Worm (Caenorhabditis elegans): ENCODE data around the gene F08D12.12.

DNA sequence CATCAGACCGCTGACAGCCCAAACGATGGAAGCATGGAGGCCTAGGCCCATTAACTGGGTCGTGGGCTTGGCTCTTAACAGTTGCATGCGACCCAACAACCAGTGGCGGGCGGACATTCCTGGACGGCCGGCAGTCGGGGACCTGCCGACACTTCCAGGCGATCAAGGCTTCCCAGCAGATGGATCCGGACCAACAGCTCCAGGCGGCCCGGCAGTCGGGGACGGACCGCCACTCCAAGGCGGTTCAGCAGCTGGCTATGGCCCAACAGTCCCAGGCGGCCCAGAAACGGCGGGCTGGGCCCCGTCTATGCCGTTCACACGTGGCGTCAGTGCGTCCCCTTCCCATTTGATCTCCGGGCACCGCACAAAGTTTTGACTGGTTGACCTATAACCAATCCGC lies 45.5 kb downstream of the F08D12.12 start:
- TF ChIP-seq ceh-82 (tag; optimal IDR thresholded peaks at IDR 0.05), result no peak
- no peak for TF ChIP-seq zag-1 (tag; optimal IDR thresholded peaks at IDR 0.05)
- TF ChIP-seq nhr-23 (tag; optimal IDR thresholded peaks at IDR 0.05), result no peak
- no peak for TF ChIP-seq unc-39 (tag; optimal IDR thresholded peaks at IDR 0.05)
- TF ChIP-seq egl-27 (tag; optimal IDR thresholded peaks at IDR 0.05), result no peak
- no peak for TF ChIP-seq nhr-11 (tag; optimal IDR thresholded peaks at IDR 0.05)
- TF ChIP-seq alr-1 (tag; optimal IDR thresholded peaks at IDR 0.05), result no peak
- no peak for TF ChIP-seq nhr-10 (tag; optimal IDR thresholded peaks at IDR 0.05)
- no peak for TF ChIP-seq snpc-4 (tag; optimal IDR thresholded peaks at IDR 0.05)
- TF ChIP-seq dmd-4 (tag; optimal IDR thresholded peaks at IDR 0.05), result no peak
- TF ChIP-seq nhr-6 (tag; optimal IDR thresholded peaks at IDR 0.05), result no peak
- TF ChIP-seq nhr-237 (tag; optimal IDR thresholded peaks at IDR 0.05), result no peak
- no peak for TF ChIP-seq ama-1 (optimal IDR thresholded peaks at IDR 0.05)

All from whole organism, L2 larva.